Worm (Caenorhabditis elegans) whole organism, L4 larva: ENCODE measurements around the gene dsh-2.

Experiments
- ctbp-1 ChIP-seq: fragments of 200-800 bp; sonication (Bioruptor generic); IDR thresholded peaks from 2 replicates; pipeline ENCODE4 v1.3.6; 2022; ENCODE audit warnings: missing genetic modification reagents, missing genetic modification characterization, missing compliant biosample characterization
- nhr-28 ChIP-seq: fragments of 150-350 bp; optimal IDR thresholded peaks from 2 replicates; lab custom pipeline; 2014; ENCODE audit warnings: missing biosample characterization, missing genetic modification characterization

ce11 chrII:5130081-5130480 is 49.1 kb upstream of the dsh-2 start, which contains the start of gene lgc-56:
- TF ChIP-seq nhr-28 (tag; lab: Kevin White, UChicago) (no peak), ctbp-1 (GFP tag; lab: Robert Waterston, UW) (no peak)
